Worm (Caenorhabditis elegans): ENCODE results near the gene pept-1.

pept-1 gene

ce11 chrX:6510627-6511026, 54.0 kb downstream of the pept-1 start, which contains the start of gene ttr-36:
Gene ttr-36 (plus strand): TSS chrX:6510927.
- TF ChIP-seq flh-1 (GFP tag; optimal IDR thresholded peaks at IDR 0.05): no peak
- no peak for TF ChIP-seq nhr-12 (tag; optimal IDR thresholded peaks at IDR 0.05)
- no peak for TF ChIP-seq cnd-1 (tag; optimal IDR thresholded peaks at IDR 0.05)
- TF ChIP-seq ces-1 (GFP tag; optimal IDR thresholded peaks at IDR 0.05): no peak
- no peak for TF ChIP-seq mep-1 (tag; optimal IDR thresholded peaks at IDR 0.05)
- TF ChIP-seq drap-1 (GFP tag; optimal IDR thresholded peaks at IDR 0.05): no peak
- no peak for TF ChIP-seq elt-1 (tag; optimal IDR thresholded peaks at IDR 0.05; ENCODE audit: borderline replicate concordance, insufficient read depth)
- no peak for TF ChIP-seq lin-32 (GFP tag; optimal IDR thresholded peaks at IDR 0.05)
- no peak for TF ChIP-seq elt-3 (tag; optimal IDR thresholded peaks at IDR 0.05)
- TF ChIP-seq unc-62 (GFP tag; optimal IDR thresholded peaks at IDR 0.05): no peak
- no peak for TF ChIP-seq snpc-4 (tag; optimal IDR thresholded peaks at IDR 0.05)
- TF ChIP-seq blmp-1 (tag; optimal IDR thresholded peaks at IDR 0.05): no peak
- TF ChIP-seq bed-3 (GFP tag; optimal IDR thresholded peaks at IDR 0.05): no peak
- no peak for TF ChIP-seq nhr-76 (tag; optimal IDR thresholded peaks at IDR 0.05)

Measured in whole organism, mixed stage, embryonic.